Fruit fly (Drosophila melanogaster) whole organism, prepupa: Measurements from ENCODE around the gene Gyc88E.

Experiments used
- CG10669 ChIP-seq: fragments of 200-800 bp; sonication (Bioruptor generic); optimal IDR thresholded peaks from 3 replicates; lab custom pipeline; 2018; ENCODE audit warnings: missing biosample characterization, mild to moderate bottlenecking, missing genetic modification characterization, moderate library complexity
- CG11762 ChIP-seq: fragments of 200-800 bp; sonication (Bioruptor generic); optimal IDR thresholded peaks from 3 replicates; lab custom pipeline; 2016; ENCODE audit warnings: missing biosample characterization, missing genetic modification characterization; ENCODE audit not compliant: insufficient read depth
- CG6808 ChIP-seq: fragments of 200-800 bp; sonication (Bioruptor generic); optimal IDR thresholded peaks from 3 replicates; lab custom pipeline; 2017; ENCODE audit warnings: missing biosample characterization, missing genetic modification characterization, mild to moderate bottlenecking, moderate library complexity, missing genetic modification reagents
- Eip75B ChIP-seq: fragments of 200-800 bp; sonication (Bioruptor generic); optimal IDR thresholded peaks from 3 replicates; lab custom pipeline; 2016; ENCODE audit warnings: missing biosample characterization, missing genetic modification characterization
- Hr39 ChIP-seq: fragments of 200-800 bp; sonication (Bioruptor generic); optimal IDR thresholded peaks from 2 replicates; lab custom pipeline; 2016; ENCODE audit warnings: missing biosample characterization, missing genetic modification characterization
- Sox14 ChIP-seq: fragments of 200-800 bp; sonication (Bioruptor generic); optimal IDR thresholded peaks from 3 replicates; lab custom pipeline; 2016; ENCODE audit warnings: missing biosample characterization, missing genetic modification characterization

DNA sequence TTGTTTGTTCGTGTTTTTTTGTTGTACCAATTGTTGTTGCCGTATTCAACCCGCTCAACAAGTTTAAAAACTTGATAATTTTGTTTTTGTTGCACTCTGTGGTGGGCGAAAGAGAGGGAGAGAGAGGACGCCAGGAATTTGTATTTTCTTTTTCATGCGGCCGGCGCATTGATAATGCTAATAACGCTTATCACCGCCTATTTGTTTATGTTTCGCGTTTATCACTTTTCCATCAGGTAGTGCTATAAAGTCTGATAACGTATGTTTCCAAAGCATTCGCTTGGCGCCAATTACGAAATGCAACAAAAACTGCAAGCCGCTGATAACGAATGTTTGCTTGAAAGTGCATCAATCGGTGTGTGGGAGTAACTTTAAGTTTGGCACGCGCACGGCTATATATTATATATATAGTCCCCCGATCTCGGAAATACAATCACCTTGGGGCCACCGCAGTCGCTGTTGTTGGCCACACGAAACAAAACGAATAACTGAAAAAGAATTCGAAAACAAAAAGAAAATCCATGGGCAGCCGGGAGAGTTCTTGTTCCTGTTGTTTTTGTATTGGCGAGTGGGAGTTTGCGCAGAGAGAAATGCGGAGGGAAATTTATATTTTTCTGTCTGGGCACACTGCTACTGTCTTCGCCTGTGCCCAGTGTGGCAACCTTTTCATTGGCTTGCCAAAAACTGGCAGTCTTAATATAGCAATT, 3.0 kb upstream of the Gyc88E start, which contains the start of gene Glys:
- TF ChIP-seq CG11762 (GFP tag; lab: Kevin White, UChicago), result no peak
- peak; percentile 56 for TF ChIP-seq CG10669 (GFP tag; lab: Kevin White, UChicago)
- TF ChIP-seq Eip75B (GFP tag; lab: Kevin White, UChicago), result peak; percentile 70
- peak; percentile 53 for TF ChIP-seq Sox14
- no peak for TF ChIP-seq Hr39 (GFP tag; lab: Kevin White, UChicago)
- TF ChIP-seq CG6808 (GFP tag; lab: Kevin White, UChicago), result peak; percentile 59
